Fruit fly (Drosophila melanogaster): Measurements from ENCODE around the gene tx.

The tx gene

DNA sequence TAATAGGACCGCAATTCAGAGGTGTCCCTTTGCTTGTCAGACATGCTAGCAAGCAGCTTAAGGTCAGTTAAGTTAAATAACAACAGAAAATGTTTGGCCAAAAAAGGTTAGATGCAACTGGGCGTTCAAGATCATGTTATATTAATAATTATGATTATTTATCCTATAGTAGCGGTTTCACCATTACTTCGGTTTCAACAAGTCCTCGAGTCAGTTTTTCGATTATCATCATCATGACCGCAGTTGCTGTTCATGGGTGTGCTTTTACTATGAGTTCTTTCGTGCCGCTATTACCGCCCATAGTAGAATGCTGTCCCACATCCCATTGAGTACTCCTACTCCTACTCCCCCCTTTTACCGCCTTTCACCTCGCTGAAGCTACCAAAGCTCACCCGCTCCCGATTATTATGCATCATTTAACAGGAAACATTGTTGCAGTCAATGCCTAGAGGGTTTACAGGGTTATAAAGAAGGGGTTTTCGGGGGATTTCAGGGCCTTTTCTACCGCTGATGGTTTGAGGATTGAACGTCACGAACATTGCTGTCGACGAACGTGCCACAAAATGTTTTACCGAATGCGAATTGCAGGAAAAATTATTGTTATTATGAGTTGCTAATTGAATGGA lies 44.8 kb downstream of the tx start:
- TF ChIP-seq Hr96 (GFP tag; optimal IDR thresholded peaks at IDR 0.05) (no peak), cic (GFP tag; optimal IDR thresholded peaks at IDR 0.05) (no peak), CG14711 (tag; optimal IDR thresholded peaks at IDR 0.05) (no peak), CG7101 (tag; optimal IDR thresholded peaks at IDR 0.05) (no peak), CG33017 (tag; optimal IDR thresholded peaks at IDR 0.05) (no peak), pad (GFP tag; optimal IDR thresholded peaks at IDR 0.05) (no peak), CG1620 (GFP tag; optimal IDR thresholded peaks at IDR 0.05) (no peak), bab1 (GFP tag; optimal IDR thresholded peaks at IDR 0.05) (no peak), CG12768 (GFP tag; optimal IDR thresholded peaks at IDR 0.05) (no peak)

DNA sequence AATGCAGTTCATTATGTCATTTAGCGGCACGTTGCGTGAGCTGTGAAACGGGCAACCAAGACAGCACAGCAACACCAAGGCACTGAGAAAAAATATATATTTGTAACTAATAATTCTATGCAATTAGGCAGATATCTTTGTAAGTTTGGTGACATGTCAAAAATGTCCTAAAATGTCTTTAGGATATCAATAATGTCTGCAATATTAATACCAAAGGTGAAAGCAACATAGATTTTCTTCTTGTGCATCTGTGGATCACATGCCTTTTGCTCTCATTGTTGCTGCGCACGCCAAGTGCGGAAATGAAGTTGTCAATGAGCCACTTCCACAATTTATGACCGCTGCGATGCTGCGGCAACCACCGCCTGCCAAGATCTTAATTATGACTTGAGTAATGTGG lies 48.9 kb downstream of the tx start:
- TF ChIP-seq pad (GFP tag; optimal IDR thresholded peaks at IDR 0.05), result no peak
- no peak for TF ChIP-seq Crg-1 (GFP tag; optimal IDR thresholded peaks at IDR 0.05)
- TF ChIP-seq bab1 (GFP tag; optimal IDR thresholded peaks at IDR 0.05), result no peak
- no peak for TF ChIP-seq CG14711 (tag; optimal IDR thresholded peaks at IDR 0.05)
- no peak for TF ChIP-seq CG33017 (tag; optimal IDR thresholded peaks at IDR 0.05)
- TF ChIP-seq CG7045 (GFP tag; optimal IDR thresholded peaks at IDR 0.05), result no peak
- no peak for TF ChIP-seq Clk (GFP tag; optimal IDR thresholded peaks at IDR 0.05)
- no peak for TF ChIP-seq CG12768 (GFP tag; optimal IDR thresholded peaks at IDR 0.05)
- no peak for TF ChIP-seq kay (GFP tag; ENCODE audit: borderline replicate concordance)
- no peak for TF ChIP-seq Hr96 (GFP tag; optimal IDR thresholded peaks at IDR 0.05)
- no peak for TF ChIP-seq toe (GFP tag; optimal IDR thresholded peaks at IDR 0.05)
- TF ChIP-seq tj (GFP tag; optimal IDR thresholded peaks at IDR 0.05), result no peak
- no peak for TF ChIP-seq cic (GFP tag; optimal IDR thresholded peaks at IDR 0.05)
- TF ChIP-seq CG7101 (tag; optimal IDR thresholded peaks at IDR 0.05), result no peak
- no peak for TF ChIP-seq Mnt (GFP tag; optimal IDR thresholded peaks at IDR 0.05)
- TF ChIP-seq CG5204 (GFP tag; optimal IDR thresholded peaks at IDR 0.05), result no peak
- no peak for TF ChIP-seq CG1620 (GFP tag; optimal IDR thresholded peaks at IDR 0.05)
- no peak for TF ChIP-seq CG11617 (GFP tag; optimal IDR thresholded peaks at IDR 0.05)

DNA sequence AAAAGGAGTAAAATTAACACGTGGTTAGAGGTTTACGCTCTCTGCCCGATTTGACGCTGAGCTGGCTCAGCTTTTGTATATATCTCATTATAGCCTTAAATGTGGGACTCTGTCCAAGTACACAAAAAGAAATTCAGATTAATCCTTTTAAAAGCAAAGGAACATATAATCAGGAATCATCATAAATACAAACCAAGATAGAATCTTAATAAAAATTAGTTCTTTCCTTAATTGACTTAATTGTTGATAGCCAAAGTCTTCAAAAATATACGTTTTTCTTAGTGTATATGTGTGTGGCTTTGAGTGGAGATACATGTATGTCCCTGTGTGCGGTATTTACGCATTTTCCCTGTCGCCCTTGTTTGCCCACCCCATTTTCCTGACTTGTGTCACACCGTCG lies 53.7 kb downstream of the tx start:
- TF ChIP-seq kay (GFP tag; ENCODE audit: borderline replicate concordance) (no peak), CG33017 (tag; optimal IDR thresholded peaks at IDR 0.05) (peak; percentile 4), tj (GFP tag; optimal IDR thresholded peaks at IDR 0.05) (no peak), Crg-1 (GFP tag; optimal IDR thresholded peaks at IDR 0.05) (no peak), Clk (GFP tag; optimal IDR thresholded peaks at IDR 0.05) (no peak), CG11617 (GFP tag; optimal IDR thresholded peaks at IDR 0.05) (no peak)

DNA sequence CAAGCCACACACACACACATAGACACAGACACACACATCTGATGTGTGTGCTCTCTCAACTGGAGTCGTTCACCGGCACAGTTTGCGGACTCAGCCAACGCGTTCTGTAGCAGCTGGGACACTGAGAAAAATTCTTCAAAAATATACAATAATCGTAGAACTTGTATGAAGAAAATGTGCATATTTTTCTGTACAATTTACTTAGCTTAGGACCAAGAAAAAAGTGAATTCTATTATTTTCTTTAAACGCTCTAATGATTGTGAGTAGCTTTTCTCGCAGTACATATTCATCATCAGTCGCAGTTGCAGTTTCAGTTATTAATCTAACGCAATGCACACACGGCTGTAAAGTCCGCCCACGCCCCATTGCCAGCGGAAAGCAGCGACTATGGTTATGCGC lies 55.8 kb downstream of the tx start:
- no peak for TF ChIP-seq Mnt (GFP tag; optimal IDR thresholded peaks at IDR 0.05)
- no peak for TF ChIP-seq cic (GFP tag; optimal IDR thresholded peaks at IDR 0.05)
- no peak for TF ChIP-seq CG14711 (tag; optimal IDR thresholded peaks at IDR 0.05)
- TF ChIP-seq kay (GFP tag; ENCODE audit: borderline replicate concordance), result peak; percentile 1

Measured in whole organism, adult.